Fruit fly (Drosophila melanogaster) whole organism, embryonic: ENCODE measurements around the gene QIL1.

Source experiments
- Atf3 ChIP-seq: fragments of 200-800 bp; sonication (Bioruptor generic); optimal IDR thresholded peaks from 3 replicates; lab custom pipeline; 2016; ENCODE audit warnings: missing biosample characterization, missing genetic modification characterization
- B-H1 ChIP-seq: fragments of 200-800 bp; sonication (Bioruptor generic); IDR thresholded peaks from 3 replicates; pipeline ENCODE4 v1.3.6; 2022; ENCODE audit warnings: missing biosample characterization, missing genetic modification characterization
- Blimp-1 ChIP-seq: fragments of 200-800 bp; sonication (Bioruptor generic); optimal IDR thresholded peaks from 3 replicates; lab custom pipeline; 2018; ENCODE audit warnings: missing biosample characterization, missing genetic modification characterization, mild to moderate bottlenecking, moderate library complexity, missing genetic modification reagents
- BtbVII ChIP-seq: fragments of 200-800 bp; sonication (Bioruptor generic); optimal IDR thresholded peaks from 3 replicates; lab custom pipeline; 2017; ENCODE audit warnings: missing biosample characterization, mild to moderate bottlenecking, missing genetic modification characterization
- CG10267 ChIP-seq: fragments of 200-800 bp; sonication (Bioruptor generic); optimal IDR thresholded peaks from 2 replicates; lab custom pipeline; 2018; ENCODE audit warnings: missing biosample characterization, mild to moderate bottlenecking, missing genetic modification characterization, moderate library complexity
- CG10565 ChIP-seq: fragments of 200-800 bp; sonication (Bioruptor generic); optimal IDR thresholded peaks from 3 replicates; lab custom pipeline; 2016; ENCODE audit warnings: missing biosample characterization, mild to moderate bottlenecking, missing genetic modification characterization
- CG11398 ChIP-seq: fragments of 200-800 bp; sonication (Bioruptor generic); optimal IDR thresholded peaks from 2 replicates; lab custom pipeline; 2016; ENCODE audit warnings: missing biosample characterization, missing genetic modification characterization
- CG12104 ChIP-seq: fragments of 200-800 bp; sonication (Bioruptor generic); optimal IDR thresholded peaks from 3 replicates; lab custom pipeline; 2016; ENCODE audit warnings: missing biosample characterization, missing genetic modification characterization
- CG12769 ChIP-seq: fragments of 200-800 bp; sonication (Bioruptor generic); optimal IDR thresholded peaks from 2 replicates; lab custom pipeline; 2019; ENCODE audit warnings: missing biosample characterization, mild to moderate bottlenecking, missing genetic modification characterization, moderate library complexity
- CG13424 ChIP-seq: fragments of 200-800 bp; sonication (Bioruptor generic); optimal IDR thresholded peaks from 2 replicates; lab custom pipeline; 2019; ENCODE audit warnings: missing biosample characterization, mild to moderate bottlenecking, missing genetic modification characterization, moderate library complexity
- CG15601 ChIP-seq: fragments of 200-800 bp; sonication (Bioruptor generic); optimal IDR thresholded peaks from 3 replicates; lab custom pipeline; 2019; ENCODE audit warnings: missing biosample characterization, mild to moderate bottlenecking, missing genetic modification characterization, moderate library complexity
- CG1792 ChIP-seq: fragments of 200-800 bp; sonication (Bioruptor generic); optimal IDR thresholded peaks from 2 replicates; lab custom pipeline; 2016; ENCODE audit warnings: missing biosample characterization, missing genetic modification characterization
- CG2199 ChIP-seq: fragments of 200-800 bp; sonication (Bioruptor generic); IDR thresholded peaks from 3 replicates; pipeline ENCODE4 v1.3.6; 2022; ENCODE audit warnings: missing biosample characterization, missing genetic modification characterization
- CG30020 ChIP-seq: fragments of 200-800 bp; optimal IDR thresholded peaks from 2 replicates; lab custom pipeline; 2019; ENCODE audit warnings: missing biosample characterization, mild to moderate bottlenecking, missing genetic modification characterization, moderate library complexity
- CG32772 ChIP-seq: fragments of 200-800 bp; sonication (Bioruptor generic); IDR thresholded peaks from 2 replicates; pipeline ENCODE4 v1.3.6; 2022; ENCODE audit warnings: missing biosample characterization, missing genetic modification characterization
- CG33213 ChIP-seq: fragments of 200-800 bp; sonication (Bioruptor generic); optimal IDR thresholded peaks from 3 replicates; lab custom pipeline; 2016; ENCODE audit warnings: missing biosample characterization, missing genetic modification characterization
- CG3407 ChIP-seq: fragments of 200-800 bp; sonication (Bioruptor generic); optimal IDR thresholded peaks from 2 replicates; lab custom pipeline; 2018; ENCODE audit warnings: missing biosample characterization, mild to moderate bottlenecking, missing genetic modification characterization
- CG3995 ChIP-seq: fragments of 200-800 bp; sonication (Bioruptor generic); optimal IDR thresholded peaks from 3 replicates; lab custom pipeline; 2016; ENCODE audit warnings: missing biosample characterization, missing genetic modification characterization
- CG4707 ChIP-seq: fragments of 200-800 bp; sonication (Bioruptor generic); optimal IDR thresholded peaks from 2 replicates; lab custom pipeline; 2018; ENCODE audit warnings: missing biosample characterization, mild to moderate bottlenecking, missing genetic modification characterization, moderate library complexity
- CG6683 ChIP-seq: fragments of 200-800 bp; sonication (Bioruptor generic); optimal IDR thresholded peaks from 2 replicates; lab custom pipeline; 2017; ENCODE audit warnings: missing biosample characterization, mild to moderate bottlenecking, missing genetic modification characterization, missing genetic modification reagents
- CG6813 ChIP-seq: fragments of 200-800 bp; sonication (Bioruptor generic); optimal IDR thresholded peaks from 2 replicates; lab custom pipeline; 2017; ENCODE audit warnings: missing biosample characterization, missing genetic modification characterization, mild to moderate bottlenecking, moderate library complexity, missing genetic modification reagents
- CG7745 ChIP-seq: fragments of 200-800 bp; sonication (Bioruptor generic); optimal IDR thresholded peaks from 2 replicates; lab custom pipeline; 2018; ENCODE audit warnings: missing biosample characterization, mild to moderate bottlenecking, missing genetic modification characterization, moderate library complexity
- CG7928 ChIP-seq: fragments of 200-800 bp; sonication (Bioruptor generic); optimal IDR thresholded peaks from 2 replicates; lab custom pipeline; 2017; ENCODE audit warnings: missing biosample characterization, mild to moderate bottlenecking, missing genetic modification characterization
- CG8359 ChIP-seq: fragments of 200-800 bp; sonication (Bioruptor generic); optimal IDR thresholded peaks from 2 replicates; lab custom pipeline; 2017; ENCODE audit warnings: missing biosample characterization, mild to moderate bottlenecking, missing genetic modification characterization, borderline replicate concordance
- CG9437 ChIP-seq: fragments of 200-800 bp; sonication (Bioruptor generic); optimal IDR thresholded peaks from 2 replicates; lab custom pipeline; 2018; ENCODE audit warnings: missing biosample characterization, mild to moderate bottlenecking, missing genetic modification characterization
- CoRest ChIP-seq: fragments of 200-800 bp; sonication (Bioruptor generic); optimal IDR thresholded peaks from 3 replicates; lab custom pipeline; 2018; ENCODE audit warnings: missing biosample characterization, mild to moderate bottlenecking, missing genetic modification characterization, moderate library complexity
- D ChIP-seq, 2 experiments: fragments of 200-800 bp in 1 of 2; fragments of >200 bp in 1 of 2; sonication (Bioruptor generic) in 1 of 2; optimal IDR thresholded peaks; 2 replicates in 1 of 2; 3 replicates in 1 of 2; lab custom pipeline; 2017; ENCODE audit warnings: mild to moderate bottlenecking in 1 of 2, missing biosample characterization in 1 of 2, missing genetic modification characterization in 1 of 2, missing genetic modification reagents in 1 of 2
- Hey ChIP-seq: fragments of 200-800 bp; sonication (Bioruptor generic); optimal IDR thresholded peaks from 3 replicates; lab custom pipeline; 2018; ENCODE audit warnings: missing biosample characterization, mild to moderate bottlenecking, missing genetic modification characterization
- HmgD ChIP-seq: fragments of 200-800 bp; sonication (Bioruptor generic); optimal IDR thresholded peaks from 3 replicates; lab custom pipeline; 2016; ENCODE audit warnings: missing biosample characterization, missing genetic modification characterization
- HmgZ ChIP-seq: fragments of 200-800 bp; sonication (Bioruptor generic); optimal IDR thresholded peaks from 2 replicates; lab custom pipeline; 2018; ENCODE audit warnings: missing biosample characterization, mild to moderate bottlenecking, missing genetic modification characterization
- Hmx ChIP-seq: fragments of 200-800 bp; sonication (Bioruptor generic); optimal IDR thresholded peaks from 2 replicates; lab custom pipeline; 2016; ENCODE audit warnings: missing biosample characterization, missing genetic modification characterization
- NFAT ChIP-seq: fragments of 200-800 bp; sonication (Bioruptor generic); IDR thresholded peaks from 2 replicates; pipeline ENCODE4 v1.3.6; 2022; ENCODE audit warnings: missing biosample characterization, missing genetic modification characterization
- Optix ChIP-seq: fragments of 200-800 bp; sonication (Bioruptor generic); IDR thresholded peaks from 3 replicates; pipeline ENCODE4 v1.3.6; 2022; ENCODE audit warnings: missing biosample characterization, missing genetic modification characterization
- bcd ChIP-seq: fragments of 200-800 bp; sonication (Bioruptor generic); optimal IDR thresholded peaks from 2 replicates; lab custom pipeline; 2017; ENCODE audit warnings: missing biosample characterization, mild to moderate bottlenecking, missing genetic modification characterization
- cad ChIP-seq: fragments of >200 bp; optimal IDR thresholded peaks from 2 replicates; lab custom pipeline; 2017; ENCODE audit warnings: missing biosample characterization, missing genetic modification characterization
- cas ChIP-seq: fragments of 200-800 bp; sonication (Bioruptor generic); IDR thresholded peaks from 2 replicates; pipeline ENCODE4 v1.3.6; 2022; ENCODE audit warnings: missing biosample characterization, missing genetic modification characterization
- danr ChIP-seq: fragments of 200-800 bp; sonication (Bioruptor generic); IDR thresholded peaks from 2 replicates; pipeline ENCODE4 v1.3.6; 2022; ENCODE audit warnings: missing biosample characterization, missing genetic modification characterization
- esg ChIP-seq: fragments of 200-800 bp; sonication (Bioruptor generic); conservative IDR thresholded peaks from 2 replicates; pipeline ENCODE4 v1.3.6; 2022; ENCODE audit warnings: missing biosample characterization, missing genetic modification characterization
- fd64A ChIP-seq: fragments of 200-800 bp; sonication (Bioruptor generic); optimal IDR thresholded peaks from 3 replicates; lab custom pipeline; 2018; ENCODE audit warnings: missing biosample characterization, mild to moderate bottlenecking, missing genetic modification characterization
- fd96Cb ChIP-seq: fragments of 200-800 bp; sonication (Bioruptor generic); optimal IDR thresholded peaks from 2 replicates; lab custom pipeline; 2018; ENCODE audit warnings: missing biosample characterization, mild to moderate bottlenecking, missing genetic modification characterization, moderate library complexity
- knrl ChIP-seq: fragments of 200-800 bp; sonication (Bioruptor generic); IDR thresholded peaks from 3 replicates; pipeline ENCODE4 v1.3.6; 2022; ENCODE audit warnings: missing biosample characterization, missing genetic modification characterization; ENCODE audit not compliant: partially characterized antibody
- p53 ChIP-seq: fragments of 200-800 bp; sonication (Bioruptor generic); optimal IDR thresholded peaks from 2 replicates; lab custom pipeline; 2016; ENCODE audit warnings: missing biosample characterization, missing genetic modification characterization
- sd ChIP-seq: fragments of 200-800 bp; sonication (Bioruptor generic); optimal IDR thresholded peaks from 3 replicates; lab custom pipeline; 2018; ENCODE audit warnings: missing biosample characterization, mild to moderate bottlenecking, missing genetic modification characterization, moderate library complexity
- slbo ChIP-seq: fragments of 200-800 bp; sonication (Bioruptor generic); IDR thresholded peaks from 2 replicates; pipeline ENCODE4 v1.3.6; 2022; ENCODE audit warnings: missing biosample characterization, missing genetic modification characterization
- tll ChIP-seq, 2 experiments: fragments of 200-800 bp in 1 of 2; fragments of >200 bp in 1 of 2; sonication (Bioruptor generic) in 1 of 2; optimal IDR thresholded peaks; 2 replicates each; lab custom pipeline; 2017 to 2019; ENCODE audit warnings: missing biosample characterization in 2 of 2, missing genetic modification characterization in 2 of 2, mild to moderate bottlenecking in 1 of 2, moderate library complexity in 1 of 2
- unc-4 ChIP-seq: fragments of 200-800 bp; sonication (Bioruptor generic); IDR thresholded peaks from 2 replicates; pipeline ENCODE4 v1.3.6; 2022; ENCODE audit warnings: missing biosample characterization, missing genetic modification characterization; ENCODE audit not compliant: partially characterized antibody
- zf30C ChIP-seq: fragments of 200-800 bp; sonication (Bioruptor generic); optimal IDR thresholded peaks from 3 replicates; lab custom pipeline; 2018; ENCODE audit warnings: missing biosample characterization, mild to moderate bottlenecking, missing genetic modification characterization

Gene QIL1

DNA sequence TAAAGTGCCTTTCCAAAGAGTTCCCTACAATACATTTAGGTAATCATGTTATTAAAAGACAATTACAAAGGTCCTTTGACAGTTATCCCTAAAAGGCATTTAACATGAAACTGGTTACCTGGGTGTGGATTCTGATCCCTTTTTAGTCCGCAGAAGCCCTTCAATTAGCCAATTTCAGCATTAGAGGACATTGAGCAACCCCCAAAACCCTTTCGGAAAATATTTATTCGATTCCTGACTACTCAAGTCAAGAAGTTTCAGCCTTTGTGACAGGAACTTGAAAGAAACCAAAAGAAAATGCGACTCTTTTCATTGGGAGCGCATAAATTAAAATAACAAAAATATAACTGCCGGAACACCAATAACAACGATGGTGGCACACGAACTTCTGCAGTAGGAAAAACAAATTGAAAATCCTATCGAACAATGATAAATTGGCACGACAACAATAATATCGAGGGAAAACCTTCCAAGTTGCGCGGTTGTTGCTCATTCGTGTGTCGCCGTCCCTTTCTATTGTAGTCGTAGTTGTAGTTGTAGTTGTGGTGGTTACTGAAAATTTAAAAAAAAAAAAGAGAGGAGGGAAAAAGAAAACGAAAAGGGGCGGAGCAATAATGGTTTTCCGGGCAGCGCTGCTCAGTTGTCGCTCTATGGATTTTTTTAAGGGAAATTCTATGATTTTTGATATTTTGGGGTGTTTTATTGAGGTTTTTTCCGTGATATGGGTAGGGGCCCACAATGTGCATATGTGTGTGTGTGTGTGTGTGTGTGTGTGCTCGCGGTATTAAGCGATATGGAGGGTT is 19.9 kb upstream of the QIL1 start (continued):
- TF ChIP-seq bcd (GFP tag; lab: Kevin White, UChicago) (no peak), CG30020 (no peak)

DNA sequence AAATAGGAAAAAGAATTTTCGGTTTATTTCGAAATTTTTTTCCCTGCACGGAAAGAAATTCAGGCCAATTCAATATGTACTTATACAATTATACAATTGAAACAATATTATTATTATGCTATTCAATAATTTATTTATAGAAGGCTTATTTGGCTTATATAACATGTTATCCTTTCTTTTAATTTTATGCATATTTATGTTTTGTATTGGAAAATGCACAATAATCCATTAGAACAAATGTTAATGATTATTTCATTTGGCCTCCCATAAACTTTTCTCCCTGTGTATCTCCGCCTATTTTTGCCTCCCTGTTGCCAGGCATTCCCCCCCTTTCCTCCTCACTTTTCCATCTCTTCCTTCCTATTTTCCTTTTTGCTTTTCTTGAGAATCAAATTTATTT is 17.9 kb upstream of the QIL1 start:
- TF ChIP-seq CG33213 (GFP tag; lab: Kevin White, UChicago): no peak
- TF ChIP-seq BtbVII (GFP tag; lab: Kevin White, UChicago): no peak
- no peak for TF ChIP-seq CG6813 (GFP tag; lab: Kevin White, UChicago)
- no peak for TF ChIP-seq CG2199
- TF ChIP-seq tll (GFP tag; optimal IDR thresholded peaks at IDR 0.05; lab: Kevin White, UChicago): no peak
- TF ChIP-seq CG15601 (tag; lab: Kevin White, UChicago): no peak
- TF ChIP-seq CG12104 (GFP tag; lab: Kevin White, UChicago): no peak
- no peak for TF ChIP-seq CG12769
- no peak for TF ChIP-seq B-H1 (GFP tag; lab: Robert Waterston, UW)
- no peak for TF ChIP-seq CG4707
- TF ChIP-seq HmgD: no peak
- TF ChIP-seq cas (GFP tag; lab: Robert Waterston, UW): no peak
- TF ChIP-seq esg (GFP tag; lab: Robert Waterston, UW): 0 out of 2 replicates have a peak, but pooled peaks have one; percentile 7
- TF ChIP-seq zf30C (GFP tag; lab: Kevin White, UChicago): peak; percentile 1
- peak; percentile 15 for TF ChIP-seq CG10267 (tag; lab: Kevin White, UChicago)
- TF ChIP-seq CG11398: no peak
- no peak for TF ChIP-seq p53
- no peak for TF ChIP-seq Optix (GFP tag; lab: Robert Waterston, UW)
- TF ChIP-seq fd96Cb (tag; lab: Kevin White, UChicago): no peak
- no peak for TF ChIP-seq CG9437 (GFP tag; lab: Kevin White, UChicago)
- TF ChIP-seq Hmx (GFP tag; lab: Kevin White, UChicago): no peak
- TF ChIP-seq HmgZ (tag; lab: Kevin White, UChicago): no peak
- no peak for TF ChIP-seq CG10565 (GFP tag; lab: Kevin White, UChicago)
- no peak for TF ChIP-seq sd
- no peak for TF ChIP-seq CG1792 (GFP tag; lab: Kevin White, UChicago)
- TF ChIP-seq CG3407 (GFP tag; lab: Kevin White, UChicago): no peak
- TF ChIP-seq slbo: peak; percentile 52
- TF ChIP-seq Atf3 (GFP tag; lab: Kevin White, UChicago): no peak
- TF ChIP-seq cad: no peak
- TF ChIP-seq unc-4 (GFP tag; lab: Robert Waterston, UW): no peak
- no peak for TF ChIP-seq danr (GFP tag; lab: Robert Waterston, UW)
- no peak for TF ChIP-seq CG8359 (GFP tag; lab: Kevin White, UChicago)
- peak; percentile 7 for TF ChIP-seq Blimp-1
- no peak for TF ChIP-seq CG6683 (GFP tag; lab: Kevin White, UChicago)
- TF ChIP-seq knrl (GFP tag; lab: Robert Waterston, UW): no peak
- TF ChIP-seq NFAT: no peak
- TF ChIP-seq CG3995 (GFP tag; lab: Kevin White, UChicago): no peak
- 0 out of 2 replicates have a peak, but pooled peaks have one; percentile 27 for TF ChIP-seq CG32772
- peak; percentile 44 for TF ChIP-seq CG13424 (tag; lab: Kevin White, UChicago)
- peak; percentile 38 for TF ChIP-seq CoRest
- no peak for TF ChIP-seq D (optimal IDR thresholded peaks at IDR 0.05; lab: Kevin White, UChicago)
- no peak for TF ChIP-seq D (GFP tag; optimal IDR thresholded peaks at IDR 0.05; lab: Kevin White, UChicago)
- TF ChIP-seq CG7745: no peak
- TF ChIP-seq Hey (tag; lab: Kevin White, UChicago): no peak
- no peak for TF ChIP-seq CG7928 (GFP tag; lab: Kevin White, UChicago)
- no peak for TF ChIP-seq fd64A (GFP tag; lab: Kevin White, UChicago)
